Worm (Caenorhabditis elegans) whole organism, L3 larva: ENCODE measurements around the gene R10D12.13.

ENCODE experiments used
- R02D3.7 ChIP-seq: fragments of 150-350 bp; optimal IDR thresholded peaks from 2 replicates; lab custom pipeline; 2014; ENCODE audit warnings: missing biosample characterization, missing genetic modification characterization
- aly-2 ChIP-seq: fragments of 150-350 bp; optimal IDR thresholded peaks from 2 replicates; lab custom pipeline; 2014; ENCODE audit warnings: missing biosample characterization, missing genetic modification characterization
- ama-1 ChIP-seq: fragments of 150-350 bp; optimal IDR thresholded peaks from 2 replicates; lab custom pipeline; 2018
- ceh-16 ChIP-seq: sonication (generic microtip); optimal IDR thresholded peaks from 2 replicates; lab custom pipeline; 2017; ENCODE audit warnings: missing biosample characterization, missing genetic modification characterization
- ceh-28 ChIP-seq: fragments of 150-350 bp; optimal IDR thresholded peaks from 2 replicates; lab custom pipeline; 2014; ENCODE audit warnings: missing biosample characterization, missing genetic modification reagents, missing genetic modification characterization
- ceh-9 ChIP-seq: sonication (generic microtip); optimal IDR thresholded peaks from 2 replicates; lab custom pipeline; 2018; ENCODE audit warnings: missing biosample characterization, missing genetic modification characterization
- daf-12 ChIP-seq: fragments of 150-350 bp; optimal IDR thresholded peaks from 2 replicates; lab custom pipeline; 2014; ENCODE audit warnings: missing biosample characterization, missing genetic modification reagents, missing genetic modification characterization
- egl-27 ChIP-seq: sonication (generic microtip); optimal IDR thresholded peaks from 4 replicates; lab custom pipeline; 2017; ENCODE audit warnings: missing biosample characterization, missing genetic modification reagents, missing genetic modification characterization
- egl-5 ChIP-seq: fragments of 150-350 bp; optimal IDR thresholded peaks from 2 replicates; lab custom pipeline; 2017; ENCODE audit warnings: missing biosample characterization, missing genetic modification reagents, missing genetic modification characterization, inconsistent platforms
- elt-1 ChIP-seq: fragments of 150-350 bp; optimal IDR thresholded peaks from 2 replicates; lab custom pipeline; 2014; ENCODE audit warnings: missing biosample characterization, missing genetic modification characterization
- elt-2 ChIP-seq: sonication (generic microtip); optimal IDR thresholded peaks from 2 replicates; lab custom pipeline; 2016; ENCODE audit warnings: missing genetic modification reagents, mild to moderate bottlenecking, missing genetic modification characterization, missing compliant biosample characterization
- eor-1 ChIP-seq, 2 experiments: fragments of 150-350 bp; optimal IDR thresholded peaks; 2 replicates each; lab custom pipeline; 2014 to 2018; ENCODE audit warnings: missing biosample characterization in 2 of 2, missing genetic modification characterization in 2 of 2
- fkh-10 ChIP-seq: sonication (generic microtip); optimal IDR thresholded peaks from 2 replicates; lab custom pipeline; 2017; ENCODE audit warnings: missing biosample characterization, missing genetic modification reagents, missing genetic modification characterization
- fkh-2 ChIP-seq: fragments of 150-350 bp; optimal IDR thresholded peaks from 2 replicates; lab custom pipeline; 2014; ENCODE audit warnings: missing biosample characterization, missing genetic modification reagents, missing genetic modification characterization
- hmg-11 ChIP-seq: sonication (generic microtip); optimal IDR thresholded peaks from 2 replicates; lab custom pipeline; 2016; ENCODE audit warnings: missing genetic modification characterization, missing compliant biosample characterization
- jun-1 ChIP-seq: fragments of 150-350 bp; optimal IDR thresholded peaks from 2 replicates; lab custom pipeline; 2014; ENCODE audit warnings: missing biosample characterization, missing genetic modification reagents, missing genetic modification characterization
- lin-15B ChIP-seq: fragments of 150-350 bp; optimal IDR thresholded peaks from 2 replicates; lab custom pipeline; 2014; ENCODE audit warnings: missing biosample characterization, missing genetic modification characterization
- lin-39 ChIP-seq: fragments of 150-350 bp; optimal IDR thresholded peaks from 2 replicates; lab custom pipeline; 2018; ENCODE audit warnings: missing biosample characterization, missing genetic modification reagents, missing genetic modification characterization
- lsy-12 ChIP-seq: sonication (generic microtip); optimal IDR thresholded peaks from 2 replicates; lab custom pipeline; 2016; ENCODE audit warnings: mild to moderate bottlenecking, missing genetic modification characterization, missing compliant biosample characterization
- mdl-1 ChIP-seq: fragments of 150-350 bp; optimal IDR thresholded peaks from 2 replicates; lab custom pipeline; 2014; ENCODE audit warnings: missing biosample characterization, missing genetic modification characterization
- mml-1 ChIP-seq: fragments of 150-350 bp; sonication (generic microtip); optimal IDR thresholded peaks from 3 replicates; lab custom pipeline; 2014; ENCODE audit warnings: missing biosample characterization, missing genetic modification characterization
- nfya-1 ChIP-seq: sonication (generic microtip); optimal IDR thresholded peaks from 2 replicates; lab custom pipeline; 2017; ENCODE audit warnings: missing genetic modification characterization, mild to moderate bottlenecking, missing compliant biosample characterization, antibody characterized with exemption, moderate library complexity; ENCODE audit not compliant: insufficient read depth
- nhr-11 ChIP-seq: fragments of 150-350 bp; optimal IDR thresholded peaks from 2 replicates; lab custom pipeline; 2014; ENCODE audit warnings: missing biosample characterization, missing genetic modification characterization
- nhr-12 ChIP-seq: fragments of 150-350 bp; optimal IDR thresholded peaks from 2 replicates; lab custom pipeline; 2014; ENCODE audit warnings: missing biosample characterization, missing genetic modification characterization
- nhr-23 ChIP-seq: fragments of 150-350 bp; optimal IDR thresholded peaks from 2 replicates; lab custom pipeline; 2014; ENCODE audit warnings: missing biosample characterization, missing genetic modification reagents, missing genetic modification characterization
- nhr-237 ChIP-seq: fragments of 150-350 bp; optimal IDR thresholded peaks from 2 replicates; lab custom pipeline; 2014; ENCODE audit warnings: missing biosample characterization, missing genetic modification characterization
- nhr-25 ChIP-seq: sonication (generic microtip); optimal IDR thresholded peaks from 2 replicates; lab custom pipeline; 2017; ENCODE audit warnings: missing biosample characterization, missing genetic modification characterization
- nhr-28 ChIP-seq: fragments of 150-350 bp; optimal IDR thresholded peaks from 2 replicates; lab custom pipeline; 2014; ENCODE audit warnings: missing biosample characterization, missing genetic modification characterization
- nhr-43 ChIP-seq: sonication (generic microtip); optimal IDR thresholded peaks from 2 replicates; lab custom pipeline; 2016; ENCODE audit warnings: mild to moderate bottlenecking, missing genetic modification characterization, missing compliant biosample characterization; ENCODE audit not compliant: poor library complexity, severe bottlenecking
- nhr-67 ChIP-seq: fragments of 150-350 bp; optimal IDR thresholded peaks from 2 replicates; lab custom pipeline; 2014; ENCODE audit warnings: missing biosample characterization, missing genetic modification characterization
- nhr-76 ChIP-seq: fragments of 150-350 bp; sonication (generic microtip); optimal IDR thresholded peaks from 5 replicates; lab custom pipeline; 2014; ENCODE audit warnings: missing biosample characterization, missing genetic modification characterization
- nhr-77 ChIP-seq: fragments of 150-350 bp; optimal IDR thresholded peaks from 2 replicates; lab custom pipeline; 2014; ENCODE audit warnings: missing biosample characterization, missing genetic modification characterization
- pha-4 ChIP-seq: fragments of 150-350 bp; optimal IDR thresholded peaks from 2 replicates; lab custom pipeline; 2014; ENCODE audit warnings: missing biosample characterization, missing genetic modification reagents, missing genetic modification characterization
- pqm-1 ChIP-seq: fragments of 150-350 bp; optimal IDR thresholded peaks from 2 replicates; lab custom pipeline; 2017; ENCODE audit warnings: missing biosample characterization, missing genetic modification characterization, inconsistent platforms
- skn-1 ChIP-seq: fragments of 150-350 bp; optimal IDR thresholded peaks from 2 replicates; lab custom pipeline; 2014; ENCODE audit warnings: missing biosample characterization, missing genetic modification characterization
- snpc-4 ChIP-seq: fragments of 150-350 bp; optimal IDR thresholded peaks from 2 replicates; lab custom pipeline; 2014; ENCODE audit warnings: missing biosample characterization, missing genetic modification characterization
- tbx-2 ChIP-seq: sonication (generic microtip); optimal IDR thresholded peaks from 2 replicates; lab custom pipeline; 2016; ENCODE audit warnings: mild to moderate bottlenecking, missing genetic modification characterization, missing compliant biosample characterization
- unc-39 ChIP-seq: sonication (generic microtip); optimal IDR thresholded peaks from 4 replicates; lab custom pipeline; 2017; ENCODE audit warnings: missing biosample characterization, missing genetic modification characterization
- unc-62 ChIP-seq: fragments of 150-350 bp; sonication (generic microtip); optimal IDR thresholded peaks from 4 replicates; lab custom pipeline; 2014; ENCODE audit warnings: missing biosample characterization, missing genetic modification reagents, missing genetic modification characterization
- zag-1 ChIP-seq: fragments of 150-350 bp; optimal IDR thresholded peaks from 2 replicates; lab custom pipeline; 2014; ENCODE audit warnings: missing biosample characterization, missing genetic modification characterization

R10D12.13 gene

DNA sequence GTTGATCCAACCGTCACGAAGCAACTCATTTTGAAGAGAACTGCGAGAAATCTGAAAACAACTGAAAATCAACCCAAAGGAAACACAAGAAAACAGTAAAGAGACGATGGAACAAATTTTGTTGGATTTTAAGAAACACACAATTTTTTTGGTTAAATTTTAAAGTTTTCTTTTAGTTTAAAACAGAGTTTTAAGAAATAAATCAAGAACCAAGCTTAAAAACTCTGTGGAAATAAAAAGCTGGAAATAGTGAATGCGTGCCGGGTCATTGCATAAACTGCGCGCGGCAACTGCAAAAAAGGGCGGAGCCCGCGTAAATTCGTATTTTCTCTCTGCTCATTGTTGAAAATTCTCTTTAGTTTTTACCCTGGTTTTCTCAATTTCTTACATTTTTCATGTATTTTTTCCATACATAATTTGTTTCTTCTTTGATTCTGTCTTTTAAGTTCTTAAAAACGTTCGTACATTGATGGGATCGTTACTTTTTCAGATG lies at the start of gene R10D12.13, which contains the start of gene algn-13:
Gene R10D12.13 (plus strand): TSS at position 491 of the 493 bp plus-strand sequence.
Gene algn-13 (minus strand): TSS at position 51 of the 493 bp plus-strand sequence.
- TF ChIP-seq hmg-11 (tag; lab: Kevin White, UChicago) (peak; percentile 91), ama-1 (lab: Kevin White, UChicago) (no peak), egl-5 (tag; lab: Kevin White, UChicago) (no peak), jun-1 (tag; lab: Kevin White, UChicago) (no peak), aly-2 (tag; lab: Kevin White, UChicago) (no peak), snpc-4 (peak; percentile 72), mdl-1 (tag; lab: Kevin White, UChicago) (no peak), elt-2 (tag; lab: Kevin White, UChicago) (peak; percentile 41), ceh-28 (no peak), nhr-237 (tag; lab: Kevin White, UChicago) (no peak), nhr-12 (tag; lab: Kevin White, UChicago) (no peak), nhr-77 (tag; lab: Kevin White, UChicago) (no peak), pqm-1 (tag; lab: Kevin White, UChicago) (no peak), nhr-28 (no peak), R02D3.7 (tag; lab: Kevin White, UChicago) (peak; percentile 46), lin-39 (tag; lab: Kevin White, UChicago) (no peak), tbx-2 (no peak), nhr-23 (tag; lab: Kevin White, UChicago) (peak; percentile 19), egl-27 (tag; lab: Kevin White, UChicago) (no peak), nhr-67 (tag; lab: Kevin White, UChicago) (no peak), mml-1 (tag; lab: Kevin White, UChicago) (no peak), skn-1 (tag; lab: Kevin White, UChicago) (peak; percentile 27), fkh-2 (tag; lab: Kevin White, UChicago) (no peak), unc-39 (tag; lab: Kevin White, UChicago) (no peak), nhr-25 (tag; lab: Kevin White, UChicago) (no peak), lsy-12 (tag; lab: Kevin White, UChicago) (no peak), ceh-16 (tag; lab: Kevin White, UChicago) (no peak), eor-1 (tag; optimal IDR thresholded peaks at IDR 0.05; lab: Kevin White, UChicago) (no peak), lin-15B (peak; percentile 35), ceh-9 (tag; lab: Kevin White, UChicago) (no peak), nhr-76 (tag; lab: Kevin White, UChicago) (no peak), elt-1 (tag; lab: Kevin White, UChicago) (no peak), fkh-10 (GFP tag; lab: Kevin White, UChicago) (no peak), unc-62 (GFP tag; lab: Kevin White, UChicago) (no peak), zag-1 (tag; lab: Kevin White, UChicago) (no peak), nhr-43 (tag; lab: Kevin White, UChicago) (peak; percentile 76), nfya-1 (tag; lab: Kevin White, UChicago) (peak; percentile 54), nhr-11 (tag; lab: Kevin White, UChicago) (no peak), pha-4 (tag; lab: Kevin White, UChicago) (peak; percentile 44)

DNA sequence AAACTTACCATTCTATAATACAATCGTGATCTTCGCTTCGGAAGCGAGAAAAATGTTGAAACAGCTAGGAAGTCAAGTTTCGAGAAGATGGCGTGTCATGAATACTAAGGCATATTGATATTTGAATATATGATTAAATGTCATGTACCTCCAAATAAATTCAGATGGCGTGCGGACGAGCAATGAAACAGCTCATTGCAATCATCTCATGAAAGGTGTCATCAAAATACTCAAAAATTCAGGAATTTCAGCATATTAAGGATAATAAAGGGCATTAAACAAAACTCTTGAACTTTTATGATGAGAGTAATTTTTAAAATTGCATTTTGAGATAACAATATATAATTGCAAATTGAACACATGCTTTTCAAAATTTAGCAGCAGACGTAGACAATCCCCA lies 46.8 kb upstream of the R10D12.13 start, which contains the start of gene gcy-32:
Gene gcy-32 (minus strand): TSS at position 101 of the 400 bp plus-strand sequence.
- TF ChIP-seq zag-1 (tag; lab: Kevin White, UChicago) (no peak), nhr-76 (tag; lab: Kevin White, UChicago) (no peak), egl-27 (tag; lab: Kevin White, UChicago) (no peak), jun-1 (tag; lab: Kevin White, UChicago) (no peak), pha-4 (tag; lab: Kevin White, UChicago) (no peak), nhr-25 (tag; lab: Kevin White, UChicago) (no peak), snpc-4 (no peak), ceh-9 (tag; lab: Kevin White, UChicago) (no peak), skn-1 (tag; lab: Kevin White, UChicago) (no peak), nhr-77 (tag; lab: Kevin White, UChicago) (no peak), lin-15B (no peak), lsy-12 (tag; lab: Kevin White, UChicago) (no peak), daf-12 (tag; lab: Kevin White, UChicago) (no peak), nhr-43 (tag; lab: Kevin White, UChicago) (no peak), nhr-11 (tag; lab: Kevin White, UChicago) (no peak)
